Fruit fly (Drosophila melanogaster) whole organism, embryonic: Measurements from ENCODE around the gene PIG-B.
A peak's percentile ranks its signal among the peaks of the same experiment; 100 is the strongest.

ENCODE experiments used
- Adf1 ChIP-seq: fragments of 200-800 bp; sonication (Bioruptor generic); IDR thresholded peaks from 2 replicates; pipeline ENCODE4 v1.3.6; 2022; ENCODE audit warnings: missing biosample characterization, missing genetic modification characterization
- CG10209 ChIP-seq: fragments of 200-800 bp; sonication (Bioruptor generic); optimal IDR thresholded peaks from 3 replicates; lab custom pipeline; 2017; ENCODE audit warnings: missing biosample characterization, mild to moderate bottlenecking, missing genetic modification characterization, missing genetic modification reagents
- CG10366 ChIP-seq: fragments of 200-800 bp; sonication (Bioruptor generic); IDR thresholded peaks from 2 replicates; pipeline ENCODE4 v1.3.6; 2022; ENCODE audit warnings: missing biosample characterization, missing genetic modification characterization
- CG10654 ChIP-seq: fragments of 200-800 bp; sonication (Bioruptor generic); optimal IDR thresholded peaks from 2 replicates; lab custom pipeline; 2016; ENCODE audit warnings: missing biosample characterization, missing genetic modification characterization
- CG12391 ChIP-seq: fragments of 200-800 bp; sonication (Bioruptor generic); optimal IDR thresholded peaks from 3 replicates; lab custom pipeline; 2018; ENCODE audit warnings: missing biosample characterization, mild to moderate bottlenecking, missing genetic modification characterization, moderate library complexity
- CG13287 ChIP-seq: fragments of 200-800 bp; sonication (Bioruptor generic); IDR thresholded peaks from 2 replicates; pipeline ENCODE4 v1.3.6; 2022; ENCODE audit warnings: missing biosample characterization, missing genetic modification characterization; ENCODE audit not compliant: partially characterized antibody
- CG14050 ChIP-seq: fragments of 200-800 bp; sonication (Bioruptor generic); IDR thresholded peaks from 3 replicates; pipeline ENCODE4 v1.3.6; 2022; ENCODE audit warnings: missing biosample characterization, missing genetic modification characterization
- CG16815 ChIP-seq: fragments of 200-800 bp; sonication (Bioruptor generic); optimal IDR thresholded peaks from 3 replicates; lab custom pipeline; 2017; ENCODE audit warnings: missing biosample characterization, mild to moderate bottlenecking, missing genetic modification characterization
- CG17361 ChIP-seq: fragments of 200-800 bp; sonication (Bioruptor generic); IDR thresholded peaks from 3 replicates; pipeline ENCODE4 v1.3.6; 2022; ENCODE audit warnings: missing biosample characterization, missing genetic modification characterization
- CG17385 ChIP-seq: fragments of 200-800 bp; sonication (Bioruptor generic); optimal IDR thresholded peaks from 3 replicates; lab custom pipeline; 2018; ENCODE audit warnings: missing biosample characterization, mild to moderate bottlenecking, missing genetic modification characterization
- CG18262 ChIP-seq: fragments of 200-800 bp; optimal IDR thresholded peaks from 3 replicates; lab custom pipeline; 2019; ENCODE audit warnings: missing biosample characterization, mild to moderate bottlenecking, missing genetic modification characterization, moderate library complexity
- CG2712 ChIP-seq: fragments of 200-800 bp; optimal IDR thresholded peaks from 3 replicates; lab custom pipeline; 2019; ENCODE audit warnings: missing biosample characterization, mild to moderate bottlenecking, missing genetic modification characterization, moderate library complexity
- CG3726 ChIP-seq: fragments of 200-800 bp; sonication (Bioruptor generic); IDR thresholded peaks from 3 replicates; pipeline ENCODE4, ENCODE4 v1.3.6; 2022; ENCODE audit warnings: missing biosample characterization, missing genetic modification characterization
- CG4820 ChIP-seq: fragments of 200-800 bp; sonication (Bioruptor generic); optimal IDR thresholded peaks from 3 replicates; lab custom pipeline; 2016; ENCODE audit warnings: missing biosample characterization, missing genetic modification characterization
- CG6791 ChIP-seq: fragments of 200-800 bp; sonication (Bioruptor generic); IDR thresholded peaks from 3 replicates; pipeline ENCODE4 v1.3.6; 2022; ENCODE audit warnings: missing biosample characterization, missing genetic modification characterization; ENCODE audit not compliant: partially characterized antibody
- CG6854 ChIP-seq: fragments of 200-800 bp; sonication (Bioruptor generic); optimal IDR thresholded peaks from 3 replicates; lab custom pipeline; 2017; ENCODE audit warnings: missing biosample characterization, mild to moderate bottlenecking, missing genetic modification characterization
- CG9437 ChIP-seq: fragments of 200-800 bp; sonication (Bioruptor generic); optimal IDR thresholded peaks from 2 replicates; lab custom pipeline; 2018; ENCODE audit warnings: missing biosample characterization, mild to moderate bottlenecking, missing genetic modification characterization
- Camta ChIP-seq: fragments of 200-800 bp; sonication (Bioruptor generic); optimal IDR thresholded peaks from 2 replicates; lab custom pipeline; 2016; ENCODE audit warnings: missing biosample characterization, missing genetic modification characterization
- CoRest ChIP-seq: fragments of 200-800 bp; sonication (Bioruptor generic); optimal IDR thresholded peaks from 3 replicates; lab custom pipeline; 2018; ENCODE audit warnings: missing biosample characterization, mild to moderate bottlenecking, missing genetic modification characterization, moderate library complexity
- Dip3 ChIP-seq: fragments of 200-800 bp; sonication (Bioruptor generic); optimal IDR thresholded peaks from 3 replicates; lab custom pipeline; 2016; ENCODE audit warnings: missing biosample characterization, missing genetic modification characterization
- E2f2 ChIP-seq: fragments of 200-800 bp; sonication (Bioruptor generic); IDR thresholded peaks from 2 replicates; pipeline ENCODE4 v1.3.6; 2022; ENCODE audit warnings: missing biosample characterization, missing genetic modification characterization
- Elba2 ChIP-seq: fragments of 200-800 bp; sonication (Bioruptor generic); optimal IDR thresholded peaks from 3 replicates; lab custom pipeline; 2016; ENCODE audit warnings: missing biosample characterization, missing genetic modification characterization
- Fer1 ChIP-seq: fragments of 200-800 bp; sonication (Bioruptor generic); optimal IDR thresholded peaks from 2 replicates; lab custom pipeline; 2017; ENCODE audit warnings: missing biosample characterization, mild to moderate bottlenecking, missing genetic modification characterization
- Fer2 ChIP-seq: fragments of 200-800 bp; sonication (Bioruptor generic); optimal IDR thresholded peaks from 2 replicates; lab custom pipeline; 2018; ENCODE audit warnings: missing biosample characterization, mild to moderate bottlenecking, missing genetic modification characterization, moderate library complexity
- GATAe ChIP-seq: fragments of 200-800 bp; sonication (Bioruptor generic); conservative IDR thresholded peaks from 2 replicates; pipeline ENCODE4 v1.3.6; 2022; ENCODE audit warnings: missing biosample characterization, missing genetic modification characterization
- HmgD ChIP-seq: fragments of 200-800 bp; sonication (Bioruptor generic); optimal IDR thresholded peaks from 3 replicates; lab custom pipeline; 2016; ENCODE audit warnings: missing biosample characterization, missing genetic modification characterization
- Lpt ChIP-seq: fragments of >200 bp; optimal IDR thresholded peaks from 2 replicates; lab custom pipeline; 2018; ENCODE audit warnings: missing biosample characterization, missing genetic modification characterization
- Med ChIP-seq: fragments of 200-800 bp; sonication (Bioruptor generic); peaks from one replicate; lab custom pipeline; 2016; ENCODE audit warnings: missing biosample characterization, missing genetic modification characterization, mild to moderate bottlenecking, inconsistent platforms, moderate library complexity
- Myb ChIP-seq: fragments of 200-800 bp; sonication (Bioruptor generic); optimal IDR thresholded peaks from 2 replicates; lab custom pipeline; 2016; ENCODE audit warnings: missing biosample characterization, missing genetic modification characterization
- Side ChIP-seq: fragments of 200-800 bp; sonication (Bioruptor generic); optimal IDR thresholded peaks from 2 replicates; lab custom pipeline; 2016; ENCODE audit warnings: missing biosample characterization, missing genetic modification characterization
- ac ChIP-seq: fragments of 200-800 bp; sonication (Bioruptor generic); optimal IDR thresholded peaks from 3 replicates; lab custom pipeline; 2017; ENCODE audit warnings: missing biosample characterization, mild to moderate bottlenecking, missing genetic modification characterization
- al ChIP-seq: fragments of 200-800 bp; sonication (Bioruptor generic); IDR thresholded peaks from 2 replicates; pipeline ENCODE4 v1.3.6; 2022; ENCODE audit warnings: missing biosample characterization, missing genetic modification characterization
- ato ChIP-seq: fragments of 200-800 bp; sonication (Bioruptor generic); IDR thresholded peaks from 2 replicates; pipeline ENCODE4 v1.3.6; 2022; ENCODE audit warnings: missing biosample characterization, missing genetic modification characterization; ENCODE audit not compliant: partially characterized antibody
- bsh ChIP-seq, 2 experiments: fragments of 200-800 bp; sonication (Bioruptor generic); optimal IDR thresholded peaks; 2 replicates each; lab custom pipeline; 2017 to 2018; ENCODE audit warnings: mild to moderate bottlenecking in 2 of 2, missing biosample characterization in 2 of 2, missing genetic modification characterization in 2 of 2, moderate library complexity in 1 of 2
- ci ChIP-seq: fragments of 200-800 bp; sonication (Bioruptor generic); IDR thresholded peaks from 3 replicates; pipeline ENCODE4 v1.3.6; 2022; ENCODE audit warnings: missing biosample characterization, missing genetic modification characterization
- dm ChIP-seq: fragments of 200-800 bp; sonication (Bioruptor generic); optimal IDR thresholded peaks from 3 replicates; lab custom pipeline; 2016; ENCODE audit warnings: missing biosample characterization, missing genetic modification characterization
- ewg ChIP-seq: fragments of 200-800 bp; sonication (Bioruptor generic); optimal IDR thresholded peaks from 3 replicates; lab custom pipeline; 2017; ENCODE audit warnings: mild to moderate bottlenecking, missing biosample characterization, missing genetic modification reagents, missing genetic modification characterization
- eyg ChIP-seq: fragments of 200-800 bp; sonication (Bioruptor generic); optimal IDR thresholded peaks from 3 replicates; lab custom pipeline; 2016; ENCODE audit warnings: missing biosample characterization, missing genetic modification characterization
- gcm2 ChIP-seq: fragments of 200-800 bp; sonication (Bioruptor generic); optimal IDR thresholded peaks from 2 replicates; lab custom pipeline; 2016; ENCODE audit warnings: missing biosample characterization, missing genetic modification characterization
- nom ChIP-seq: fragments of 200-800 bp; sonication (Bioruptor generic); optimal IDR thresholded peaks from 2 replicates; lab custom pipeline; 2017; ENCODE audit warnings: missing biosample characterization, missing genetic modification characterization, mild to moderate bottlenecking, moderate library complexity, missing genetic modification reagents
- otp ChIP-seq: fragments of 200-800 bp; sonication (Bioruptor generic); IDR thresholded peaks from 3 replicates; pipeline ENCODE4, ENCODE4 v1.3.6; 2022; ENCODE audit warnings: missing biosample characterization, missing genetic modification characterization
- pb ChIP-seq: fragments of 200-800 bp; sonication (Bioruptor generic); optimal IDR thresholded peaks from 3 replicates; lab custom pipeline; 2016; ENCODE audit warnings: missing biosample characterization, missing genetic modification characterization
- pum ChIP-seq: fragments of 200-800 bp; sonication (Bioruptor generic); optimal IDR thresholded peaks from 2 replicates; lab custom pipeline; 2016; ENCODE audit warnings: missing biosample characterization, missing genetic modification characterization
- sima ChIP-seq: fragments of 200-800 bp; sonication (Bioruptor generic); optimal IDR thresholded peaks from 2 replicates; lab custom pipeline; 2016; ENCODE audit warnings: missing biosample characterization, missing genetic modification characterization
- tap ChIP-seq: fragments of 200-800 bp; optimal IDR thresholded peaks from 3 replicates; lab custom pipeline; 2019; ENCODE audit warnings: missing biosample characterization, mild to moderate bottlenecking, missing genetic modification characterization, moderate library complexity
- tin ChIP-seq: fragments of 200-800 bp; sonication (Bioruptor generic); optimal IDR thresholded peaks from 3 replicates; lab custom pipeline; 2016; ENCODE audit warnings: missing biosample characterization, missing genetic modification characterization
- tll ChIP-seq, 2 experiments: fragments of 200-800 bp in 1 of 2; fragments of >200 bp in 1 of 2; sonication (Bioruptor generic) in 1 of 2; optimal IDR thresholded peaks; 2 replicates each; lab custom pipeline; 2017 to 2019; ENCODE audit warnings: missing biosample characterization in 2 of 2, missing genetic modification characterization in 2 of 2, mild to moderate bottlenecking in 1 of 2, moderate library complexity in 1 of 2
- tna ChIP-seq: fragments of 200-800 bp; sonication (Bioruptor generic); IDR thresholded peaks from 2 replicates; pipeline ENCODE4 v1.3.6; 2022; ENCODE audit warnings: missing biosample characterization, missing genetic modification characterization; ENCODE audit not compliant: partially characterized antibody
- tx ChIP-seq: fragments of 200-800 bp; sonication (Bioruptor generic); optimal IDR thresholded peaks from 2 replicates; lab custom pipeline; 2016; ENCODE audit warnings: missing biosample characterization, missing genetic modification characterization

PIG-B gene

DNA sequence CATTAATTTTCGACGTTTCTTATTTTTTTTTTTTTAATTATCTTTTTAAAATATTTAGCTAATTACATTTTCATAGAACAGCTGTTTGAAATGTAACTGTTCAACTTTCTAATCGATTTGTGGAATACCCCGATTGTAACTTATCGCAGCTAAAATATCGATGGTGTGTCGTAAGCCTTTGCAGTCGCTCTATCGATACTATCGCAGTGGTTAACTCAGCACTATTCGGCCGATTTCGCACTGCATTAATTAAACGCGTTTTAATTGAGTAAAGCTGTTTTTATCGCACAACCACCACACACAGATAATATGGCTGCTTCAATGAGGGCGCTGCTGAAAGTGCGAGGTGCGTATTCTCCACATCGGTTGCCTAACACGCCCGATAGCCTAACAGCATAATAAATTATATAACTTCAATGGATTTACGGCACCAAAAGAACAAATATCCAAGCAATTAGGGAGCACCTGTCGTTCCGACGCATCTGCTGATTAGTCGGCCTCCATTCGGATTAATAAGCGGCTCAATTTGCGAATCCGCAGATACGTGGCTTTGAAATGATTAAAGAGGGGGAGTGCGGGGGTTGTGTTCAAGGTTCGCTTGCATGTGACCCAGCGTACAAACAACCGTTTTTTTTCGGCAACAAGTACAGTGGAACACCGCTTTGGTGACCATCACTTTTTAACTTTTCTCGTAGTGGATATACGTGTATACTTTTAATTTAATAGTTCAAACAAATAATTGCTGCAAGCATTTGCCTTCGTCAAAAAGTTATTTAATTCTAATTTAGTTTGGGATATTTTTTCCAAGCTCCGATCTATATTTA lies 3.2 kb downstream of the PIG-B start, which contains the start of gene Scsalpha1 (continued):
- peak; percentile 38 for TF ChIP-seq HmgD (GFP tag; lab: Kevin White, UChicago)
- TF ChIP-seq al (GFP tag; lab: Robert Waterston, UW), result peak; percentile 15; the same call in 1 of the 2 replicates
- TF ChIP-seq Side (GFP tag; lab: Kevin White, UChicago), result no peak
- TF ChIP-seq bsh (GFP tag; optimal IDR thresholded peaks at IDR 0.05; lab: Kevin White, UChicago), result peak; percentile 38 to 43
- peak; percentile 23; the same call in 1 of the 2 replicates for TF ChIP-seq Adf1
- TF ChIP-seq Dip3 (GFP tag; lab: Kevin White, UChicago), result peak; percentile 7
- TF ChIP-seq CG18262 (tag; lab: Kevin White, UChicago), result peak; percentile 7
- peak; percentile 3 for TF ChIP-seq CG16815 (GFP tag; lab: Kevin White, UChicago)
- TF ChIP-seq dm, result no peak
- no peak for TF ChIP-seq sima (GFP tag; lab: Kevin White, UChicago)
- peak; percentile 65 for TF ChIP-seq CG9437 (GFP tag; lab: Kevin White, UChicago)
- no peak for TF ChIP-seq CG6854 (GFP tag; lab: Kevin White, UChicago)
- no peak for TF ChIP-seq Elba2 (GFP tag; lab: Kevin White, UChicago)
- peak; percentile 89 for TF ChIP-seq Med (GFP tag; lab: Kevin White, UChicago)
- TF ChIP-seq CG2712 (tag; lab: Kevin White, UChicago), result peak; percentile 37
- TF ChIP-seq Lpt (GFP tag; lab: Kevin White, UChicago), result no peak
- no peak for TF ChIP-seq eyg
- no peak for TF ChIP-seq Fer2 (tag; lab: Kevin White, UChicago)
- TF ChIP-seq nom (GFP tag; lab: Kevin White, UChicago), result peak; percentile 79
- no peak for TF ChIP-seq CG3726 (GFP tag; lab: Robert Waterston, UW)
- TF ChIP-seq CG14050, result peak; percentile 54
- TF ChIP-seq tin (GFP tag; lab: Kevin White, UChicago), result no peak
- peak; percentile 100 for TF ChIP-seq CG6791 (GFP tag; lab: Robert Waterston, UW)
- TF ChIP-seq Fer1 (GFP tag; lab: Kevin White, UChicago), result peak; percentile 45
- TF ChIP-seq gcm2 (GFP tag; lab: Kevin White, UChicago), result peak; percentile 21
- peak; percentile 6 for TF ChIP-seq CG10209 (GFP tag; lab: Kevin White, UChicago)
- peak; percentile 19 for TF ChIP-seq CG10654 (GFP tag; lab: Kevin White, UChicago)
- peak; percentile 15 for TF ChIP-seq pb (GFP tag; lab: Kevin White, UChicago)
- peak; percentile 76 for TF ChIP-seq ci (GFP tag; lab: Robert Waterston, UW)
- peak in 1 of 2 experiments; percentile 1 for TF ChIP-seq tll (GFP tag; optimal IDR thresholded peaks at IDR 0.05; lab: Kevin White, UChicago)
- TF ChIP-seq ac (GFP tag; lab: Kevin White, UChicago), result no peak
- peak; percentile 39; the same call in 1 of the 3 replicates for TF ChIP-seq otp (GFP tag; lab: Robert Waterston, UW)
- peak; percentile 100 for TF ChIP-seq ato
- TF ChIP-seq GATAe (GFP tag; lab: Robert Waterston, UW), result no peak
- TF ChIP-seq tx (GFP tag; lab: Kevin White, UChicago), result peak; percentile 22
- TF ChIP-seq CG17385 (GFP tag; lab: Kevin White, UChicago), result peak; percentile 46
- TF ChIP-seq CG10366 (GFP tag; lab: Robert Waterston, UW), result peak; percentile 56
- no peak for TF ChIP-seq Camta (GFP tag; lab: Kevin White, UChicago)
- TF ChIP-seq tap, result no peak
- no peak for TF ChIP-seq CG4820 (GFP tag; lab: Kevin White, UChicago)
- peak; percentile 54 for TF ChIP-seq CG12391 (tag; lab: Kevin White, UChicago)
- peak; percentile 99 for TF ChIP-seq tna (GFP tag; lab: Robert Waterston, UW)
- peak; percentile 23; the same call in 1 of the 3 replicates for TF ChIP-seq CG17361
- peak; percentile 58 for TF ChIP-seq E2f2 (GFP tag; lab: Robert Waterston, UW)
- TF ChIP-seq pum (GFP tag; lab: Kevin White, UChicago), result no peak
- no peak for TF ChIP-seq ewg
- TF ChIP-seq CG13287, result peak; percentile 99
- TF ChIP-seq CoRest (tag; lab: Kevin White, UChicago), result peak; percentile 25
- TF ChIP-seq Myb (GFP tag; lab: Kevin White, UChicago), result peak; percentile 96
